Worm (Caenorhabditis elegans): ENCODE results near the gene srlf-37.

The srlf-37 gene

DNA sequence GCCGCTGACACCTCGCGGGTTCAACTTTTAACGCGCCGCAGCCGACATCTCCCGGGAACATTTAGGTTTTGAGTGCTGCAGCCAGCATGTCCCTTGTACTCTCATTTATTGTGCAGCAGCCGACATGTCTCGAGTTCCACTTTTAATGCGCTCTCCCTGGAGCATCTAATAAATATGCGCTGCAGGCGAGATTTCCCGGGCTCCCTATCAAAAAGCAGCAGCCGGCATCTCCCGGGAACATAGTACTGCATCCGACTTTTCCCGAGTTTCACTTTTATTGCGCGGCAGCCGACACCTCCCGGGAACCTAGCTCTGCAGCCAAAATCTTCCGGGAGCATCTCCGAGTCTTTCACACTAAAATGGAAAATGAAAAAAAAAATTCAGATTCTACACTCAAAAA, 17.0 kb upstream of the srlf-37 start:
- peak; percentile 3 for TF ChIP-seq aha-1 (tag)
- TF ChIP-seq vab-7 (GFP tag; IDR thresholded peaks at IDR 0.05): no peak
- TF ChIP-seq set-16 (GFP tag; IDR thresholded peaks at IDR 0.05): peak; percentile 51

- TF ChIP-seq duxl-1 (tag; optimal IDR thresholded peaks at IDR 0.05; ENCODE audit: poor library complexity) (peak; percentile 50), R02D3.7 (tag; optimal IDR thresholded peaks at IDR 0.05) (no peak), dpl-1 (GFP tag; optimal IDR thresholded peaks at IDR 0.05) (peak; percentile 10), hlh-30 (tag; optimal IDR thresholded peaks at IDR 0.05; ENCODE audit: insufficient read depth) (peak; percentile 79), mes-2 (tag; optimal IDR thresholded peaks at IDR 0.05; ENCODE audit: poor library complexity, severe bottlenecking) (peak; percentile 56), dmd-6 (GFP tag; IDR thresholded peaks at IDR 0.05) (peak; percentile 75), nhr-28 (tag; optimal IDR thresholded peaks at IDR 0.05) (peak; percentile 74), F37D6.2 (tag; optimal IDR thresholded peaks at IDR 0.05) (peak; percentile 15), dve-1 (tag; optimal IDR thresholded peaks at IDR 0.05; ENCODE audit: insufficient read depth) (peak; percentile 47), hif-1 (tag; optimal IDR thresholded peaks at IDR 0.05) (peak in 1 of 2 experiments; percentile 26), rbr-2 (tag; optimal IDR thresholded peaks at IDR 0.05) (peak; percentile 84), nhr-11 (tag; optimal IDR thresholded peaks at IDR 0.05) (peak; percentile 18), mdl-1 (tag; optimal IDR thresholded peaks at IDR 0.05) (peak in 1 of 2 experiments; percentile 60), nhr-6 (tag; optimal IDR thresholded peaks at IDR 0.05) (peak; percentile 30), Y48G9A.11 (GFP tag; IDR thresholded peaks at IDR 0.05) (no peak), spr-1 (tag; optimal IDR thresholded peaks at IDR 0.05) (no peak), fkh-10 (GFP tag; optimal IDR thresholded peaks at IDR 0.05) (peak; percentile 65), unc-62 (GFP tag; optimal IDR thresholded peaks at IDR 0.05 in 1 of 2) (peak in 1 of 2 experiments; percentile 99), unc-62 (tag; optimal IDR thresholded peaks at IDR 0.05) (no peak), mep-1 (tag; optimal IDR thresholded peaks at IDR 0.05) (peak; percentile 73), lsy-2 (tag; optimal IDR thresholded peaks at IDR 0.05) (peak; percentile 40 to 76), hmg-1.1 (GFP tag; IDR thresholded peaks at IDR 0.05) (peak; percentile 56; the same call in 1 of the 2 replicates), madf-5 (GFP tag; IDR thresholded peaks at IDR 0.05) (no peak), ceh-20 (GFP tag; IDR thresholded peaks at IDR 0.05) (peak; percentile 60; the same call in 1 of the 2 replicates), sdz-12 (GFP tag; optimal IDR thresholded peaks at IDR 0.05) (no peak), tra-1 (GFP tag; IDR thresholded peaks at IDR 0.05) (peak; percentile 77), hlh-11 (tag; optimal IDR thresholded peaks at IDR 0.05) (peak; percentile 71), nhr-48 (tag; optimal IDR thresholded peaks at IDR 0.05) (peak; percentile 24), tag-97 (GFP tag; IDR thresholded peaks at IDR 0.05) (0 out of 2 replicates have a peak, but pooled peaks have one; percentile 33), zag-1 (tag; optimal IDR thresholded peaks at IDR 0.05) (no peak)
These were observed 15.0 kb upstream of the srlf-37 start, which contains the start of gene F48G7.4 for ce11 chrV:619054-619453. Gene F48G7.4, plus strand, starts transcription at chrV:619453.

ce11 chrV:617917-618316, 13.9 kb upstream of the srlf-37 start:
- TF ChIP-seq nhr-11 (tag; optimal IDR thresholded peaks at IDR 0.05) (peak; percentile 12), php-3 (GFP tag; IDR thresholded peaks at IDR 0.05) (no peak)

DNA sequence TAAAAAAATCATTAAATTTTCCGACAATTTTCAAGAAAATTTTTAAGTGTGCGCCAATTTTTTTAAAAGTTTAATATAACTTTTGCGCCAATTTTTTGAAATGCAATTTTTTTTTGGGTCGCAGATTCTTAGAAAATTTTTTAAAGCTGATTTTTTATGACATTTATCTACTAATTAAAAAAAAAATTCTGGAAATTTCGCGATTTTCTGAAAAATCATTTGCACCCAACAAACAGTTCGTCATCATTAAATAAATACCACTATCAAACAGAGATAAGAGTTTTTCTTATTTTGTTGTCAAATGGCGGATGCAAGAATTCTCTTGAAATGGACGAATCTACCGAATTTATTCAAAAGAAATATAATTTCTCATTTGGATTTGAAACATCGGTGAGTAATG, 11.3 kb upstream of the srlf-37 start, which contains the start of gene F48G7.13:
Gene F48G7.13, plus strand, starts transcription at position 301 of the 400 bp plus-strand sequence.
- TF ChIP-seq Y75B8A.6 (GFP tag; IDR thresholded peaks at IDR 0.05) (no peak), daf-16 (GFP tag; optimal IDR thresholded peaks at IDR 0.05) (no peak), daf-16 (tag; optimal IDR thresholded peaks at IDR 0.05) (peak; percentile 55)
